Worm (Caenorhabditis elegans): ENCODE data around the gene sri-33.

DNA sequence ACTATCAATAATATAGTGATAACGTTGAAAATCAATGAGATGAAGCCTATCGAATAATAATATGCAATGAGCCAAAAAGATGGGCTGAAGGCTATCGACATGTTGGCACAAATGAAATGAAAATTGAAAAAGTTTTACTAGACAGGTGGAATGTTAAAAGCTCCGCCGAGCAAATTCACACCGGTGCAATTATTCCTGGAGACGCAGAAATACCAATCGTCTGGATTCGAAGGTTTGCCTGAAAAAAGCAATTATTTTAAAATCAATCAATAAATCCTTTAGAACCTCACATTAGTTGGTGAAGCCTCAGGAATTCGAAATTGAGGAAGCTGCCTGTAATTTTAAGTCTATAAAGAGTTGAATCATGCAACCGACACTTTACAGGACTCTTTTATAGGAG lies 2.3 kb downstream of the sri-33 start, which contains the start of gene sri-32:
- TF ChIP-seq nhr-77 (tag; optimal IDR thresholded peaks at IDR 0.05) (no peak), mdl-1 (tag; optimal IDR thresholded peaks at IDR 0.05) (no peak), unc-62 (GFP tag; optimal IDR thresholded peaks at IDR 0.05) (no peak), fos-1 (tag; optimal IDR thresholded peaks at IDR 0.05) (no peak), aly-2 (tag; optimal IDR thresholded peaks at IDR 0.05) (no peak), skn-1 (tag; optimal IDR thresholded peaks at IDR 0.05) (no peak), elt-1 (tag; optimal IDR thresholded peaks at IDR 0.05) (no peak), zag-1 (tag; optimal IDR thresholded peaks at IDR 0.05) (no peak), snpc-4 (tag; optimal IDR thresholded peaks at IDR 0.05) (no peak)

All from whole organism, L2 larva.